Fruit fly (Drosophila melanogaster) ovary, adult (tissue): ENCODE data around the gene Trpgamma.

ENCODE experiments used
- CG17801 ChIP-seq: fragments of 200-800 bp; optimal IDR thresholded peaks from 2 replicates; lab custom pipeline; 2019; ENCODE audit warnings: missing biosample characterization, mild to moderate bottlenecking, missing genetic modification characterization, moderate library complexity; ENCODE audit not compliant: partially characterized antibody

Trpgamma gene

dm6 chr2L:16616282-16616681 is 60.2 kb downstream of the Trpgamma start:
- TF ChIP-seq CG17801 (GFP tag; lab: Kevin White, UChicago): no peak
